Fruit fly (Drosophila melanogaster): ENCODE data around the gene CG6013.

DNA sequence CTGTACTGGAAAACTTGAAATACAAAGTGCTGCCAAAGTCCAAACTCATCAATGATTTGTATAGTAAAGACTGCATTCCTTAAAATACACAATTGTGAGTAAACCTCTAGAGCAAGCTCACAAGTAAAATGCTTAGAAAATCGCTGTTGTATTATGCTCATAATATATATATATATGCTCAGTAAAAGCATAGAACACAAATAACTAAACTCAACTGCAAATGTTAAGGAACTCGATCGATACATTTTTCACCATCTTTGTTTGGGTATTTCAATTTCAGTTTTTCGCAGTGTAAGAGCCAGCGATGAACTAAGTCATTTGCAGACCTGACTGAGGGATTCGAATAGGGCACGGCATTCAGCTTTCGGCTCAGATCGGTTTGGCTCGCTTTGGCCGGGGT, 47.8 kb downstream of the CG6013 start:
- no peak for TF ChIP-seq CG7987 (GFP tag; optimal IDR thresholded peaks at IDR 0.05)
- no peak for TF ChIP-seq inv (GFP tag; IDR thresholded peaks at IDR 0.05; ENCODE audit: partially characterized antibody)
- TF ChIP-seq CG4707 (GFP tag; optimal IDR thresholded peaks at IDR 0.05): no peak
- no peak for TF ChIP-seq Scr (GFP tag; IDR thresholded peaks at IDR 0.05; ENCODE audit: partially characterized antibody)
- no peak for TF ChIP-seq CG14050 (GFP tag; IDR thresholded peaks at IDR 0.05)
- no peak for TF ChIP-seq CG6765 (GFP tag; optimal IDR thresholded peaks at IDR 0.05)
- TF ChIP-seq CG15601 (tag; optimal IDR thresholded peaks at IDR 0.05): no peak
- no peak for TF ChIP-seq trem (tag; optimal IDR thresholded peaks at IDR 0.05)
- no peak for TF ChIP-seq CG2129 (GFP tag; IDR thresholded peaks at IDR 0.05; ENCODE audit: partially characterized antibody)
- TF ChIP-seq HLH3B (GFP tag; IDR thresholded peaks at IDR 0.05): no peak

All from whole organism, embryonic.